Fruit fly (Drosophila melanogaster) whole organism, embryonic: Measurements from ENCODE around the gene nudC.

Experiments
- CG12391 ChIP-seq: fragments of 200-800 bp; sonication (Bioruptor generic); optimal IDR thresholded peaks from 3 replicates; lab custom pipeline; 2018; ENCODE audit warnings: missing biosample characterization, mild to moderate bottlenecking, missing genetic modification characterization, moderate library complexity
- CG13287 ChIP-seq: fragments of 200-800 bp; sonication (Bioruptor generic); IDR thresholded peaks from 2 replicates; pipeline ENCODE4 v1.3.6; 2022; ENCODE audit warnings: missing biosample characterization, missing genetic modification characterization; ENCODE audit not compliant: partially characterized antibody
- CG14965 ChIP-seq: fragments of 200-800 bp; sonication (Bioruptor generic); optimal IDR thresholded peaks from 2 replicates; lab custom pipeline; 2016; ENCODE audit warnings: missing biosample characterization, missing genetic modification characterization, borderline replicate concordance
- CG15601 ChIP-seq: fragments of 200-800 bp; sonication (Bioruptor generic); optimal IDR thresholded peaks from 3 replicates; lab custom pipeline; 2019; ENCODE audit warnings: missing biosample characterization, mild to moderate bottlenecking, missing genetic modification characterization, moderate library complexity
- CG1603 ChIP-seq: fragments of 200-800 bp; sonication (Bioruptor generic); optimal IDR thresholded peaks from 2 replicates; lab custom pipeline; 2019; ENCODE audit warnings: missing biosample characterization, mild to moderate bottlenecking, missing genetic modification characterization, moderate library complexity
- CG17385 ChIP-seq: fragments of 200-800 bp; sonication (Bioruptor generic); optimal IDR thresholded peaks from 3 replicates; lab custom pipeline; 2018; ENCODE audit warnings: missing biosample characterization, mild to moderate bottlenecking, missing genetic modification characterization
- CG17802 ChIP-seq: fragments of 200-800 bp; sonication (Bioruptor generic); optimal IDR thresholded peaks from 2 replicates; lab custom pipeline; 2018; ENCODE audit warnings: missing biosample characterization, mild to moderate bottlenecking, missing genetic modification characterization, moderate library complexity
- CG18262 ChIP-seq: fragments of 200-800 bp; optimal IDR thresholded peaks from 3 replicates; lab custom pipeline; 2019; ENCODE audit warnings: missing biosample characterization, mild to moderate bottlenecking, missing genetic modification characterization, moderate library complexity
- CG2116 ChIP-seq: fragments of 200-800 bp; sonication (Bioruptor generic); optimal IDR thresholded peaks from 3 replicates; lab custom pipeline; 2018; ENCODE audit warnings: missing biosample characterization, mild to moderate bottlenecking, missing genetic modification characterization
- CG2120 ChIP-seq: fragments of 200-800 bp; sonication (Bioruptor generic); optimal IDR thresholded peaks from 3 replicates; lab custom pipeline; 2016; ENCODE audit warnings: missing biosample characterization, missing genetic modification characterization
- CG2712 ChIP-seq: fragments of 200-800 bp; optimal IDR thresholded peaks from 3 replicates; lab custom pipeline; 2019; ENCODE audit warnings: missing biosample characterization, mild to moderate bottlenecking, missing genetic modification characterization, moderate library complexity
- CG31441 ChIP-seq: fragments of 200-800 bp; sonication (Bioruptor generic); IDR thresholded peaks from 2 replicates; pipeline ENCODE4 v1.3.6; 2022; ENCODE audit warnings: missing biosample characterization, missing genetic modification characterization
- CG33213 ChIP-seq: fragments of 200-800 bp; sonication (Bioruptor generic); optimal IDR thresholded peaks from 3 replicates; lab custom pipeline; 2016; ENCODE audit warnings: missing biosample characterization, missing genetic modification characterization
- CG34376 ChIP-seq: fragments of 200-800 bp; sonication (Bioruptor generic); optimal IDR thresholded peaks from 2 replicates; lab custom pipeline; 2018; ENCODE audit warnings: missing biosample characterization, mild to moderate bottlenecking, missing genetic modification characterization
- CG3847 ChIP-seq: fragments of 200-800 bp; sonication (Bioruptor generic); IDR thresholded peaks from 2 replicates; pipeline ENCODE4 v1.3.6; 2022; ENCODE audit warnings: missing biosample characterization, missing genetic modification characterization
- CG42726 ChIP-seq: fragments of 200-800 bp; sonication (Bioruptor generic); IDR thresholded peaks from 2 replicates; pipeline ENCODE4 v1.3.6; 2022; ENCODE audit warnings: missing biosample characterization, missing genetic modification characterization; ENCODE audit not compliant: partially characterized antibody
- CG4360 ChIP-seq: fragments of 200-800 bp; sonication (Bioruptor generic); IDR thresholded peaks from 2 replicates; pipeline ENCODE4 v1.3.6; 2022; ENCODE audit warnings: missing biosample characterization, missing genetic modification characterization
- CG4424 ChIP-seq: fragments of 200-800 bp; sonication (Bioruptor generic); optimal IDR thresholded peaks from 3 replicates; lab custom pipeline; 2016; ENCODE audit warnings: missing biosample characterization, missing genetic modification characterization
- CG5245 ChIP-seq: fragments of 200-800 bp; sonication (Bioruptor generic); optimal IDR thresholded peaks from 3 replicates; lab custom pipeline; 2016; ENCODE audit warnings: missing biosample characterization, missing genetic modification characterization
- CG5953 ChIP-seq: fragments of 200-800 bp; sonication (Bioruptor generic); IDR thresholded peaks from 2 replicates; pipeline ENCODE4 v1.3.6; 2022; ENCODE audit warnings: missing biosample characterization, missing genetic modification characterization
- CG8281 ChIP-seq: fragments of 200-800 bp; sonication (Bioruptor generic); optimal IDR thresholded peaks from 2 replicates; lab custom pipeline; 2018; ENCODE audit warnings: missing biosample characterization, mild to moderate bottlenecking, missing genetic modification characterization, moderate library complexity
- CG9437 ChIP-seq: fragments of 200-800 bp; sonication (Bioruptor generic); optimal IDR thresholded peaks from 2 replicates; lab custom pipeline; 2018; ENCODE audit warnings: missing biosample characterization, mild to moderate bottlenecking, missing genetic modification characterization
- D19A ChIP-seq: fragments of 200-800 bp; optimal IDR thresholded peaks from 3 replicates; lab custom pipeline; 2019; ENCODE audit warnings: missing biosample characterization, mild to moderate bottlenecking, missing genetic modification characterization, moderate library complexity
- D19B ChIP-seq: fragments of 200-800 bp; sonication (Bioruptor generic); optimal IDR thresholded peaks from 2 replicates; lab custom pipeline; 2017; ENCODE audit warnings: missing biosample characterization, mild to moderate bottlenecking, missing genetic modification characterization
- Deaf1 ChIP-seq: fragments of 200-800 bp; optimal IDR thresholded peaks from 3 replicates; lab custom pipeline; 2019; ENCODE audit warnings: missing biosample characterization, mild to moderate bottlenecking, missing genetic modification characterization, moderate library complexity
- Dek ChIP-seq: fragments of 200-800 bp; sonication (Bioruptor generic); optimal IDR thresholded peaks from 3 replicates; lab custom pipeline; 2019; ENCODE audit warnings: missing biosample characterization, mild to moderate bottlenecking, missing genetic modification characterization, moderate library complexity
- Drgx ChIP-seq: fragments of 200-800 bp; sonication (Bioruptor generic); IDR thresholded peaks from 2 replicates; pipeline ENCODE4 v1.3.6; 2022; ENCODE audit warnings: missing biosample characterization, missing genetic modification characterization
- Elba2 ChIP-seq: fragments of 200-800 bp; sonication (Bioruptor generic); optimal IDR thresholded peaks from 3 replicates; lab custom pipeline; 2016; ENCODE audit warnings: missing biosample characterization, missing genetic modification characterization
- Ets97D ChIP-seq: fragments of 200-800 bp; sonication (Bioruptor generic); optimal IDR thresholded peaks from 3 replicates; lab custom pipeline; 2016; ENCODE audit warnings: missing biosample characterization, missing genetic modification characterization
- Fer1 ChIP-seq: fragments of 200-800 bp; sonication (Bioruptor generic); optimal IDR thresholded peaks from 2 replicates; lab custom pipeline; 2017; ENCODE audit warnings: missing biosample characterization, mild to moderate bottlenecking, missing genetic modification characterization
- Hmx ChIP-seq: fragments of 200-800 bp; sonication (Bioruptor generic); optimal IDR thresholded peaks from 2 replicates; lab custom pipeline; 2016; ENCODE audit warnings: missing biosample characterization, missing genetic modification characterization
- Jarid2 ChIP-seq: fragments of 200-800 bp; sonication (Bioruptor generic); optimal IDR thresholded peaks from 3 replicates; lab custom pipeline; 2017; ENCODE audit warnings: mild to moderate bottlenecking, missing biosample characterization, missing genetic modification reagents, missing genetic modification characterization
- Myb ChIP-seq: fragments of 200-800 bp; sonication (Bioruptor generic); optimal IDR thresholded peaks from 2 replicates; lab custom pipeline; 2016; ENCODE audit warnings: missing biosample characterization, missing genetic modification characterization
- Optix ChIP-seq: fragments of 200-800 bp; sonication (Bioruptor generic); IDR thresholded peaks from 3 replicates; pipeline ENCODE4 v1.3.6; 2022; ENCODE audit warnings: missing biosample characterization, missing genetic modification characterization
- PHDP ChIP-seq: fragments of 200-800 bp; sonication (Bioruptor generic); optimal IDR thresholded peaks from 3 replicates; lab custom pipeline; 2018; ENCODE audit warnings: missing biosample characterization, mild to moderate bottlenecking, missing genetic modification characterization, moderate library complexity
- Xrp1 ChIP-seq: fragments of 200-800 bp; sonication (Bioruptor generic); IDR thresholded peaks from 2 replicates; pipeline ENCODE4 v1.3.6; 2022; ENCODE audit warnings: missing biosample characterization, missing genetic modification characterization
- cg ChIP-seq: fragments of 200-800 bp; sonication (Bioruptor generic); optimal IDR thresholded peaks from 3 replicates; lab custom pipeline; 2019; ENCODE audit warnings: missing biosample characterization, mild to moderate bottlenecking, missing genetic modification characterization, moderate library complexity
- chinmo ChIP-seq: fragments of 200-800 bp; sonication (Bioruptor generic); IDR thresholded peaks from 4 replicates; pipeline ENCODE4 v1.3.6; 2022; ENCODE audit warnings: missing biosample characterization, missing genetic modification characterization; ENCODE audit not compliant: partially characterized antibody
- nmo ChIP-seq: fragments of 200-800 bp; sonication (Bioruptor generic); optimal IDR thresholded peaks from 2 replicates; lab custom pipeline; 2018; ENCODE audit warnings: missing biosample characterization, mild to moderate bottlenecking, missing genetic modification characterization, moderate library complexity
- nom ChIP-seq: fragments of 200-800 bp; sonication (Bioruptor generic); optimal IDR thresholded peaks from 2 replicates; lab custom pipeline; 2017; ENCODE audit warnings: missing biosample characterization, missing genetic modification characterization, mild to moderate bottlenecking, moderate library complexity, missing genetic modification reagents
- onecut ChIP-seq: fragments of 200-800 bp; sonication (Bioruptor generic); IDR thresholded peaks from 2 replicates; pipeline ENCODE4 v1.3.6; 2022; ENCODE audit warnings: missing biosample characterization, missing genetic modification characterization
- pzg ChIP-seq: fragments of 200-800 bp; sonication (Bioruptor generic); optimal IDR thresholded peaks from 3 replicates; lab custom pipeline; 2018; ENCODE audit warnings: missing biosample characterization, mild to moderate bottlenecking, missing genetic modification characterization, moderate library complexity
- ranshi ChIP-seq: fragments of 200-800 bp; sonication (Bioruptor generic); IDR thresholded peaks from 2 replicates; pipeline ENCODE4 v1.3.6; 2022; ENCODE audit warnings: missing biosample characterization, missing genetic modification characterization
- row ChIP-seq: fragments of 200-800 bp; sonication (Bioruptor generic); IDR thresholded peaks from 3 replicates; pipeline ENCODE4 v1.3.6; 2022; ENCODE audit warnings: missing biosample characterization, missing genetic modification characterization
- sens ChIP-seq: fragments of 200-800 bp; sonication (Bioruptor generic); peaks from one replicate; lab custom pipeline; 2016; ENCODE audit warnings: missing biosample characterization, missing genetic modification characterization
- vvl ChIP-seq: fragments of 200-800 bp; sonication (Bioruptor generic); IDR thresholded peaks from 2 replicates; pipeline ENCODE4 v1.3.6; 2022; ENCODE audit warnings: missing biosample characterization, missing genetic modification characterization
- wdn ChIP-seq: fragments of 200-800 bp; sonication (Bioruptor generic); IDR thresholded peaks from 2 replicates; pipeline ENCODE4 v1.3.6; 2022; ENCODE audit warnings: missing biosample characterization, missing genetic modification characterization
- zen ChIP-seq: fragments of 200-800 bp; sonication (Bioruptor generic); optimal IDR thresholded peaks from 3 replicates; lab custom pipeline; 2018; ENCODE audit warnings: missing biosample characterization, mild to moderate bottlenecking, missing genetic modification characterization, moderate library complexity

nudC gene

DNA sequence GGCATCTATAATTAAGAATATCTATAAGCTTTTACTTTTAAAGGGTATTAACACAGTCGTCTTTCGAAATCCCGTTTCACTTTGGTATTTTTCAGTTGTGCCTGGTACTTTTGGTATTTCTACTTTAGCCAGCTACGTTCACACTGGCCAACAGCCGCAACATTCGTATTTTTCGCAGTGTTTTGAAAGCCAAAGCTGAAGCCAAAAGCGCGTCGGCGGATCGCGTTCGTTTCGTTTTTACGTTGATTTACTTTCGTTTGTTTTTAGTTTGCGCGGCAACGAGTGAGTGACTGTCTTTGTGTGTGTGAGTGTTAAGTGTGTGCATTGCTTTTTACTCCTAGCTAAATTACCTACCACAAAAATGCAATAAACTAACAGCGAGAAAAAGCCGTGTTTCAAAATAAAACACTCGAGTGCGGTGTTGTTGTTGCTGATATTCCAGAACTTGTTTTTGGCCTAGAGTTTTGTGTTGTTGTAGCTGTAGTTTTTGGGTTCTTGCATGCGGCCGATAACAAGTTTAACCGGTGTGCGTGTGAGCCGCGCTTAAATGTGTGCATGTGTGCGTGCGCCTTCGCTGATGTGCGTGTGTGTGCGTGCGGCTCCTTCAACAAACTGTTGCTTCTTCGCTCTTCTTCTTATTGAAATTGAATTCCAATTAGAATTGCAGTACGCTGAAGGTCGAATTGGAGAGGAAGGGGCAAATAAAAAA lies 60.5 kb downstream of the nudC start, which contains the start of gene Lmpt (continued):
- TF ChIP-seq Fer1 (GFP tag; lab: Kevin White, UChicago) = peak; percentile 40
- TF ChIP-seq CG2120 = peak; percentile 13
- TF ChIP-seq CG4360 (GFP tag; lab: Robert Waterston, UW) = peak; percentile 49
- TF ChIP-seq vvl (GFP tag; lab: Robert Waterston, UW) = peak; percentile 28; the same call in 1 of the 2 replicates
- no peak for TF ChIP-seq CG17802
- TF ChIP-seq Xrp1 = peak; percentile 22; the same call in 1 of the 2 replicates
- TF ChIP-seq CG12391 (tag; lab: Kevin White, UChicago) = peak; percentile 49
- peak; percentile 85 for TF ChIP-seq cg (GFP tag; lab: Kevin White, UChicago)
- peak; percentile 2 for TF ChIP-seq CG4424 (GFP tag; lab: Kevin White, UChicago)
- peak; percentile 5 for TF ChIP-seq zen (tag; lab: Kevin White, UChicago)
- peak; percentile 73 for TF ChIP-seq pzg (GFP tag; lab: Kevin White, UChicago)
- no peak for TF ChIP-seq CG33213 (GFP tag; lab: Kevin White, UChicago)
- peak; percentile 3 for TF ChIP-seq CG18262 (tag; lab: Kevin White, UChicago)
- peak; percentile 30 for TF ChIP-seq PHDP (tag; lab: Kevin White, UChicago)
- peak; percentile 38 for TF ChIP-seq Ets97D (GFP tag; lab: Kevin White, UChicago)
- peak; percentile 0 for TF ChIP-seq CG2712 (tag; lab: Kevin White, UChicago)
- peak; percentile 6; the same call in 1 of the 2 replicates for TF ChIP-seq CG3847 (GFP tag; lab: Robert Waterston, UW)
- TF ChIP-seq CG14965 = no peak
- TF ChIP-seq row (GFP tag; lab: Robert Waterston, UW) = peak; percentile 87
- TF ChIP-seq Elba2 (GFP tag; lab: Kevin White, UChicago) = peak; percentile 56
- TF ChIP-seq CG9437 = peak; percentile 10
- TF ChIP-seq Hmx (GFP tag; lab: Kevin White, UChicago) = no peak
- TF ChIP-seq CG13287 (GFP tag; lab: Robert Waterston, UW) = peak; percentile 3
- no peak for TF ChIP-seq Optix (GFP tag; lab: Robert Waterston, UW)
- peak; percentile 92 for TF ChIP-seq Myb (GFP tag; lab: Kevin White, UChicago)
- TF ChIP-seq sens (GFP tag; lab: Kevin White, UChicago) = peak; percentile 73
- TF ChIP-seq ranshi (GFP tag; lab: Robert Waterston, UW) = no peak
- 0 out of 2 replicates have a peak, but pooled peaks have one; percentile 25 for TF ChIP-seq Drgx (GFP tag; lab: Robert Waterston, UW)
- TF ChIP-seq CG8281 (tag; lab: Kevin White, UChicago) = no peak
- no peak for TF ChIP-seq wdn
- TF ChIP-seq nmo (GFP tag; lab: Kevin White, UChicago) = peak; percentile 4
- TF ChIP-seq CG5245 = no peak
- peak; percentile 99 for TF ChIP-seq D19A
- peak; percentile 39 for TF ChIP-seq Dek (tag; lab: Kevin White, UChicago)
- TF ChIP-seq CG15601 (tag; lab: Kevin White, UChicago) = peak; percentile 27
- TF ChIP-seq nom (GFP tag; lab: Kevin White, UChicago) = peak; percentile 5
- TF ChIP-seq D19B (GFP tag; lab: Kevin White, UChicago) = peak; percentile 80
- TF ChIP-seq CG34376 (GFP tag; lab: Kevin White, UChicago) = peak; percentile 18
- 0 out of 2 replicates have a peak, but pooled peaks have one; percentile 15 for TF ChIP-seq CG5953 (GFP tag; lab: Robert Waterston, UW)
- TF ChIP-seq onecut (GFP tag; lab: Robert Waterston, UW) = 0 out of 2 replicates have a peak, but pooled peaks have one; percentile 14
- TF ChIP-seq Jarid2 (GFP tag; lab: Kevin White, UChicago) = peak; percentile 75
- peak; percentile 79; the same call in 2 of the 4 replicates for TF ChIP-seq chinmo (GFP tag; lab: Robert Waterston, UW)
- peak; percentile 46 for TF ChIP-seq Deaf1 (tag; lab: Kevin White, UChicago)
- 0 out of 2 replicates have a peak, but pooled peaks have one; percentile 32 for TF ChIP-seq CG42726 (GFP tag; lab: Robert Waterston, UW)
- TF ChIP-seq CG2116 = peak; percentile 13
- TF ChIP-seq CG1603 = peak; percentile 27
- TF ChIP-seq CG17385 = peak; percentile 88
- peak; percentile 28; the same call in 1 of the 2 replicates for TF ChIP-seq CG31441 (GFP tag; lab: Robert Waterston, UW)
